Fruit fly (Drosophila melanogaster) whole organism, prepupa: ENCODE data around the gene Unc-76.

Experiments
- Ets96B ChIP-seq: fragments of 200-800 bp; optimal IDR thresholded peaks from 2 replicates; lab custom pipeline; 2019; ENCODE audit warnings: missing biosample characterization, mild to moderate bottlenecking, missing genetic modification characterization, moderate library complexity
- Smox ChIP-seq: fragments of 200-800 bp; sonication (Bioruptor generic); optimal IDR thresholded peaks from 3 replicates; lab custom pipeline; 2016; ENCODE audit warnings: missing biosample characterization, missing genetic modification characterization
- vri ChIP-seq: fragments of 200-800 bp; sonication (Bioruptor generic); optimal IDR thresholded peaks from 3 replicates; lab custom pipeline; 2016; ENCODE audit warnings: missing biosample characterization, mild to moderate bottlenecking, missing genetic modification characterization

DNA sequence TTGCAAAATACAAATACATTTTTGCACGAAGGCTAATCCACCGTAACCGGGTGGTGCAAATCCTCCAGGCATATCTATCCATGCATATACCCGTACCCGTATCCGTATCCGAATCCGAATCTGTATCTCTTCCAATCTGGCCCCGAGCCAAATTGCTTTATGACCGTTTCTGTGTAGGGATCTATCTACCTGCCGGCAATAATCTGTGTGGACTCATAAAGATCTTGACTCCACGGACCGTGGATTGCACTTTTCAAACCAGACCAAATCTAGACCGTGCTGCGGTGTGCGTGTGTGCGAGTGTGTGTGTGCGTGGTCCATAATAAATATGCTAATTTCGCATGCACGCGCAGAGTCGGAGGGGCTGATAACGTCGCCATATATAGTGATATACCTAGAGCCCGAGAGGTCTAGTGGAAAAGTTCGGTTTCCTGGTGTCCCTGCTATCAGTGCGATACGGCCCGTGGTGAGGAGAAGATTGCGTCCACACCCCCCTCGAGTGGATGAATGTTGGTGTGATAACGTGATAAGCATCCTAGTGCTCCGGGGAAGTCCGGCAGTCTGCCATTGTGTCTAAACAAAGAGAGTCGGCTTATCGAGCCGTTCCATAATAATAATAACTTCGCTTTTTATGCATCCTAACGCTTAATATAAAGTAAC lies 62.0 kb downstream of the Unc-76 start:
- TF ChIP-seq Ets96B (tag; lab: Kevin White, UChicago) (no peak), Smox (GFP tag; lab: Kevin White, UChicago) (no peak), vri (GFP tag; lab: Kevin White, UChicago) (peak; percentile 86)
